Fruit fly (Drosophila melanogaster): ENCODE data around the gene cyst.

Gene cyst

DNA sequence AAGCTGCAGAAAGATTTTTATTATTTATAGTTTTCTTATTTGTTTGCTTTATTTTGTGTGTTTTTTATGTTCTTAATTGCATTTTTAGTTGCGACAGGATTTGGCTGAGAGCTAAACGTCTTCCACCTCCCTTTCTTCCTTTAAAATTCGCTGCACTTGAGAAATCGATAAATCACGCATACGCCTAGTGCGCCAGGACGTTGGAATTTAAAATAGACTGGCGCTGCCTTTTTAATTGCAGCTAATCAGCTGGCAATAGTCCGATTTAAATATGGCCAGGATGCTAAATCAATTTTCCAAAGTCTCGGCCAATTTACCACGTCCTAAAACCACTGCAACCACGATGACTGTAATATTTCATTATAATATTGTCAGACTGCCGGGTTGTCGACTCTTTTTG is 18.3 kb upstream of the cyst start:
- TF ChIP-seq hbn (GFP tag; IDR thresholded peaks at IDR 0.05; ENCODE audit: partially characterized antibody): 0 out of 2 replicates have a peak, but pooled peaks have one; percentile 13
- peak; percentile 97 for TF ChIP-seq onecut (GFP tag; IDR thresholded peaks at IDR 0.05)
- TF ChIP-seq vvl (GFP tag; IDR thresholded peaks at IDR 0.05): no peak
- peak; percentile 27 for TF ChIP-seq Med (GFP tag)
- TF ChIP-seq Six4 (GFP tag; optimal IDR thresholded peaks at IDR 0.05): no peak
- TF ChIP-seq sens (GFP tag): peak; percentile 69
- TF ChIP-seq Taf1 (GFP tag; IDR thresholded peaks at IDR 0.05): no peak
- no peak for TF ChIP-seq hth (optimal IDR thresholded peaks at IDR 0.05)
- TF ChIP-seq CG10959 (GFP tag; IDR thresholded peaks at IDR 0.05): no peak
- TF ChIP-seq CG7372 (GFP tag; IDR thresholded peaks at IDR 0.05): peak; percentile 79

DNA sequence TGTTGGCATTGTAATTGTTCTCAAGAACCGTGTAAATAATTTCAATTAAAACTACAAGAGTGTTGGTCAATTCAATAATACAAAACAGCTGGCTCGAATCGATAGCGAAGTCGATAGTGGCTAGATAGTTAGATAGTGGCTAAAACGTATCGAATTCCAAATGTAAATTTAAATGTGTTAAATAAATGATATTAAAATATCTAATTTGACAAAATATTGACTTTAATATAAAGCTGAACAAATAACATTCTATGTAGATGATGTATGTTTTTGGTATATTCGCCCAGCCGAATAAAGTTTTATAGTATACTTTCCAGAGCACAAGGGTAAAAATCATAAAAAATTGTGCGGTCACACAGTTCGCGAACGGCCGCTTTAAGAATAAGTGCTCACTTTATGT is 17.8 kb upstream of the cyst start, which contains the start of the genes Dpm1 and CG10137:
Gene Dpm1, minus strand, starts transcription at position 53 of the 400 bp plus-strand sequence.
Gene CG10137, plus strand, starts transcription at position 371 of the 400 bp plus-strand sequence.
- peak; percentile 55 for TF ChIP-seq Dp (GFP tag; optimal IDR thresholded peaks at IDR 0.05)
- no peak for TF ChIP-seq tup (GFP tag; optimal IDR thresholded peaks at IDR 0.05)
- TF ChIP-seq Hmr (GFP tag; optimal IDR thresholded peaks at IDR 0.05): peak; percentile 42
- TF ChIP-seq Mrtf (GFP tag; IDR thresholded peaks at IDR 0.05): no peak
- TF ChIP-seq gsb-n (tag; optimal IDR thresholded peaks at IDR 0.05): peak; percentile 67
- peak; percentile 75 for TF ChIP-seq CG34224 (GFP tag; IDR thresholded peaks at IDR 0.05; ENCODE audit: partially characterized antibody)
- peak; percentile 41 for TF ChIP-seq CG3995 (GFP tag; optimal IDR thresholded peaks at IDR 0.05)
- peak; percentile 69 for TF ChIP-seq bbx (GFP tag; IDR thresholded peaks at IDR 0.05; ENCODE audit: partially characterized antibody)
- peak; percentile 44 for TF ChIP-seq CoRest (tag; optimal IDR thresholded peaks at IDR 0.05)
- TF ChIP-seq scrt (GFP tag; optimal IDR thresholded peaks at IDR 0.05): no peak
- TF ChIP-seq CG9797 (GFP tag; optimal IDR thresholded peaks at IDR 0.05): peak; percentile 70
- peak; percentile 82 to 94 for TF ChIP-seq crp (GFP tag; optimal IDR thresholded peaks at IDR 0.05)
- peak; percentile 85 for TF ChIP-seq Dll (GFP tag; IDR thresholded peaks at IDR 0.05; ENCODE audit: partially characterized antibody)
- TF ChIP-seq unc-4 (GFP tag; IDR thresholded peaks at IDR 0.05; ENCODE audit: partially characterized antibody): peak; percentile 73
- peak; percentile 82 for TF ChIP-seq CG12659 (GFP tag; optimal IDR thresholded peaks at IDR 0.05)
- peak; percentile 65 for TF ChIP-seq Myb (GFP tag; optimal IDR thresholded peaks at IDR 0.05)
- no peak for TF ChIP-seq ind (GFP tag; optimal IDR thresholded peaks at IDR 0.05)
- TF ChIP-seq trem (tag; optimal IDR thresholded peaks at IDR 0.05): peak; percentile 68
- peak; percentile 34 for TF ChIP-seq CG1603 (tag; optimal IDR thresholded peaks at IDR 0.05)
- peak; percentile 3 for TF ChIP-seq grau (tag; optimal IDR thresholded peaks at IDR 0.05)
- TF ChIP-seq sug (tag; optimal IDR thresholded peaks at IDR 0.05): peak; percentile 5
- peak; percentile 70 for TF ChIP-seq Lhr (GFP tag; optimal IDR thresholded peaks at IDR 0.05)
- no peak for TF ChIP-seq az2 (GFP tag; optimal IDR thresholded peaks at IDR 0.05)
- TF ChIP-seq MBD-R2 (GFP tag; IDR thresholded peaks at IDR 0.05): peak; percentile 82
- TF ChIP-seq yki (optimal IDR thresholded peaks at IDR 0.05): no peak
- TF ChIP-seq CG8290 (GFP tag; optimal IDR thresholded peaks at IDR 0.05): no peak
- peak in 1 of 2 experiments; percentile 4 for TF ChIP-seq CG8290 (tag; optimal IDR thresholded peaks at IDR 0.05)
- no peak for TF ChIP-seq Adf1 (GFP tag; IDR thresholded peaks at IDR 0.05)
- TF ChIP-seq phol (tag; optimal IDR thresholded peaks at IDR 0.05): peak; percentile 36
- TF ChIP-seq Bgb (GFP tag; IDR thresholded peaks at IDR 0.05; ENCODE audit: partially characterized antibody): peak; percentile 73
- TF ChIP-seq CG6689 (GFP tag; IDR thresholded peaks at IDR 0.05): no peak
- TF ChIP-seq sens (GFP tag): peak; percentile 48
- peak; percentile 64 for TF ChIP-seq CG6791 (GFP tag; IDR thresholded peaks at IDR 0.05; ENCODE audit: partially characterized antibody)
- peak; percentile 78 for TF ChIP-seq CG2129 (GFP tag; IDR thresholded peaks at IDR 0.05; ENCODE audit: partially characterized antibody)
- TF ChIP-seq dmrt11E (tag; optimal IDR thresholded peaks at IDR 0.05): no peak
- TF ChIP-seq Dref (GFP tag; IDR thresholded peaks at IDR 0.05): peak; percentile 62
- TF ChIP-seq CG18262 (tag; optimal IDR thresholded peaks at IDR 0.05): peak; percentile 1
- TF ChIP-seq wek (GFP tag; optimal IDR thresholded peaks at IDR 0.05): no peak
- peak; percentile 3 for TF ChIP-seq Xbp1 (GFP tag; optimal IDR thresholded peaks at IDR 0.05)
- TF ChIP-seq CG4617 (GFP tag; optimal IDR thresholded peaks at IDR 0.05; ENCODE audit: borderline replicate concordance): peak; percentile 56
- peak; percentile 96 for TF ChIP-seq CG10267 (tag; optimal IDR thresholded peaks at IDR 0.05)
